Fruit fly (Drosophila melanogaster): Measurements from ENCODE around the gene SP.

- TF ChIP-seq psq (optimal IDR thresholded peaks at IDR 0.05) (no peak), pan (optimal IDR thresholded peaks at IDR 0.05) (no peak), usp (GFP tag; optimal IDR thresholded peaks at IDR 0.05) (no peak), CG8478 (optimal IDR thresholded peaks at IDR 0.05) (no peak), EcR (GFP tag; optimal IDR thresholded peaks at IDR 0.05) (no peak), Dll (optimal IDR thresholded peaks at IDR 0.05) (no peak)
These were observed at the start of gene SP for dm6 chr3L:13301335-13301734.
